Worm (Caenorhabditis elegans): ENCODE data around the gene hmt-1.
A peak's percentile ranks its signal among the peaks of the same experiment; 100 is the strongest.
"Not testable (repeated sequence)": the region's sequence is repeated elsewhere in the genome, so short reads cannot be mapped to it uniquely, and the experiment has no call there.

Gene hmt-1

ce11 chrIII:11141791-11142490, 42.2 kb upstream of the hmt-1 start, which contains the start of the genes Y47D3A.1 and pola-1 (continued):
- TF ChIP-seq ceh-19 (GFP tag; optimal IDR thresholded peaks at IDR 0.05) (no peak), nfya-1 (tag; optimal IDR thresholded peaks at IDR 0.05) (peak; percentile 57), gmeb-2 (tag; optimal IDR thresholded peaks at IDR 0.05) (peak; percentile 3), pha-2 (tag; optimal IDR thresholded peaks at IDR 0.05) (peak; percentile 13), pros-1 (tag; optimal IDR thresholded peaks at IDR 0.05) (peak; percentile 38), lin-11 (tag; optimal IDR thresholded peaks at IDR 0.05) (no peak), ceh-45 (GFP tag; IDR thresholded peaks at IDR 0.05) (no peak), ref-2 (tag; optimal IDR thresholded peaks at IDR 0.05) (peak; percentile 87), hlh-8 (tag; optimal IDR thresholded peaks at IDR 0.05) (peak; percentile 67), lim-6 (tag; optimal IDR thresholded peaks at IDR 0.05) (peak; percentile 67), tbx-2 (tag; optimal IDR thresholded peaks at IDR 0.05) (peak; percentile 89), zip-5 (tag; optimal IDR thresholded peaks at IDR 0.05) (peak; percentile 85), ets-4 (tag; optimal IDR thresholded peaks at IDR 0.05) (peak; percentile 78), fax-1 (tag; optimal IDR thresholded peaks at IDR 0.05) (peak; percentile 80), ttx-3 (tag; optimal IDR thresholded peaks at IDR 0.05) (peak; percentile 47), rnt-1 (tag; optimal IDR thresholded peaks at IDR 0.05) (peak; percentile 88), ceh-31 (tag; optimal IDR thresholded peaks at IDR 0.05) (peak; percentile 95), C38D4.7 (GFP tag; optimal IDR thresholded peaks at IDR 0.05) (peak; percentile 15)

- TF ChIP-seq nfya-1 (tag; optimal IDR thresholded peaks at IDR 0.05) (peak; percentile 16), unc-42 (tag; optimal IDR thresholded peaks at IDR 0.05) (no peak)
Measured at ce11 chrIII:11138922-11139321, 39.2 kb upstream of the hmt-1 start, which contains the start of gene fbxa-128. Gene fbxa-128 (minus strand): TSS chrIII:11139113.

ce11 chrIII:11131475-11131874, 31.7 kb upstream of the hmt-1 start, which contains the start of gene pha-1:
Gene pha-1 (plus strand): TSS chrIII:11131775.
- not testable (repeated sequence) for TF ChIP-seq nhr-232, syd-9, nfya-1 (tag; optimal IDR thresholded peaks at IDR 0.05)

DNA sequence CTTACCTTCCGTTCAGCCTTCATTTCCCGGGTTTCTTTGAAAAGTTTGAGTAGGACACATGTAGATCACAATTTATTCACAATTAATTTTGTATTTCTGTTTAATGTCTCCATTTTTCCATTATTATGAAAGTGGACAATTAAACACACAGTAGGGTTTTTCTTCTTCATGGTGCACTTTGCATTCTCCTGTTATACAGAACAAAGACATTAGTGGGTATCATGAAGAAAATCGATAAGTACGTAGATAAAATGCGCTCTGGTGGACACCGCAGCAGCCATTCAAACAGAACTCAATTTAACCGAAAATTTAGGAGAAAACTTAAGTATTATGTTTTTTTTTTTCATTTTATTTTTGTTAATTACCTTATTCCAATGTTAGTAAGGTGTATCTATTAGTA, 29.6 kb upstream of the hmt-1 start:
- TF ChIP-seq fkh-6 (tag; optimal IDR thresholded peaks at IDR 0.05) (no peak), dve-1 (tag; optimal IDR thresholded peaks at IDR 0.05) (no peak), pax-1 (tag; optimal IDR thresholded peaks at IDR 0.05) (no peak), unc-42 (tag; optimal IDR thresholded peaks at IDR 0.05) (peak; percentile 45), ceh-48 (tag; optimal IDR thresholded peaks at IDR 0.05) (peak; percentile 67)

DNA sequence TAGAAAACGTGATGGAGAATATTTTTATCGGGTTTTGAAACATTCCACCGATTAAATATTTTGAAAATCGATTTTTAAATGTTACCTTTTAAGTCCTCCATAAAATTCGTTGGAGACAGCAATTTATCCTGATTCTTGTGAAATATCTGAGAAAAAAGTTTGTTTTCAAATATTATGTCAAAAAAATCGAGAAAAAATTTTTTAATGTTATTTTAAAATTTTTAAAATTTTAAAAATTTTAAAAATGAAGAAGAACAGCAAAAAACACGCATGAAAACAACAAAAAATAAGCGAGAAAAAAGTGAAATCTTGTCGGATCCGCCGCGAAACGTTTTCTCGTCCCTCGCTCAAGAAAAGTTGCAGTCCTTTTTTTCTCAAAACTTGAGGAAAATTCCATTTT, 27.8 kb upstream of the hmt-1 start, which contains the start of gene Y48A6C.8:
Gene Y48A6C.8, minus strand, starts transcription at position 101 of the 400 bp plus-strand sequence.
- TF ChIP-seq ceh-19 (GFP tag; optimal IDR thresholded peaks at IDR 0.05) (no peak), ztf-16 (tag; optimal IDR thresholded peaks at IDR 0.05) (no peak), K09A11.1 (tag; optimal IDR thresholded peaks at IDR 0.05; ENCODE audit: insufficient read depth) (no peak), ref-2 (tag; optimal IDR thresholded peaks at IDR 0.05) (no peak), lim-6 (tag; optimal IDR thresholded peaks at IDR 0.05) (no peak), dmd-4 (tag; optimal IDR thresholded peaks at IDR 0.05; ENCODE audit: borderline replicate concordance) (no peak), ceh-14 (tag; optimal IDR thresholded peaks at IDR 0.05) (no peak), ceh-45 (GFP tag; IDR thresholded peaks at IDR 0.05) (no peak)

ce11 chrIII:11123844-11124243, 24.1 kb upstream of the hmt-1 start:
- TF ChIP-seq pha-2 (tag; optimal IDR thresholded peaks at IDR 0.05) (no peak), nhr-11 (tag; optimal IDR thresholded peaks at IDR 0.05) (no peak), ceh-2 (tag; optimal IDR thresholded peaks at IDR 0.05) (no peak), elt-2 (tag; optimal IDR thresholded peaks at IDR 0.05) (no peak), pat-9 (tag; optimal IDR thresholded peaks at IDR 0.05) (no peak), ceh-24 (tag; optimal IDR thresholded peaks at IDR 0.05) (no peak), dve-1 (tag; optimal IDR thresholded peaks at IDR 0.05) (no peak), pag-3 (tag; optimal IDR thresholded peaks at IDR 0.05; ENCODE audit: borderline replicate concordance) (no peak), ceh-31 (tag; optimal IDR thresholded peaks at IDR 0.05) (no peak), che-1 (tag; optimal IDR thresholded peaks at IDR 0.05) (no peak), unc-42 (tag; optimal IDR thresholded peaks at IDR 0.05) (no peak), K02D7.2 (tag; optimal IDR thresholded peaks at IDR 0.05) (no peak), pax-1 (tag; optimal IDR thresholded peaks at IDR 0.05) (no peak)
